Worm (Caenorhabditis elegans) whole organism, late embryonic: ENCODE results near the gene nekl-4.

ENCODE experiments used
- ceh-31 ChIP-seq: sonication (generic microtip); optimal IDR thresholded peaks from 2 replicates; lab custom pipeline; 2016; ENCODE audit warnings: missing genetic modification characterization, missing compliant biosample characterization
- che-1 ChIP-seq: sonication (generic microtip); optimal IDR thresholded peaks from 2 replicates; lab custom pipeline; 2016; ENCODE audit warnings: mild to moderate bottlenecking, missing genetic modification characterization, missing compliant biosample characterization
- ets-4 ChIP-seq: sonication (generic microtip); optimal IDR thresholded peaks from 2 replicates; lab custom pipeline; 2016; ENCODE audit warnings: missing genetic modification characterization, missing compliant biosample characterization
- nfya-1 ChIP-seq: sonication (generic microtip); optimal IDR thresholded peaks from 2 replicates; lab custom pipeline; 2017; ENCODE audit warnings: missing genetic modification characterization, mild to moderate bottlenecking, missing compliant biosample characterization, antibody characterized with exemption, moderate library complexity
- npax-4 ChIP-seq: sonication (generic microtip); optimal IDR thresholded peaks from 2 replicates; lab custom pipeline; 2016; ENCODE audit warnings: missing genetic modification characterization, missing compliant biosample characterization
- sox-4 ChIP-seq: sonication (generic microtip); optimal IDR thresholded peaks from 2 replicates; lab custom pipeline; 2017; ENCODE audit warnings: mild to moderate bottlenecking, missing genetic modification characterization, inconsistent platforms, missing compliant biosample characterization
- ttx-3 ChIP-seq: sonication (generic microtip); optimal IDR thresholded peaks from 2 replicates; lab custom pipeline; 2016; ENCODE audit warnings: missing genetic modification reagents, missing genetic modification characterization, missing compliant biosample characterization

DNA sequence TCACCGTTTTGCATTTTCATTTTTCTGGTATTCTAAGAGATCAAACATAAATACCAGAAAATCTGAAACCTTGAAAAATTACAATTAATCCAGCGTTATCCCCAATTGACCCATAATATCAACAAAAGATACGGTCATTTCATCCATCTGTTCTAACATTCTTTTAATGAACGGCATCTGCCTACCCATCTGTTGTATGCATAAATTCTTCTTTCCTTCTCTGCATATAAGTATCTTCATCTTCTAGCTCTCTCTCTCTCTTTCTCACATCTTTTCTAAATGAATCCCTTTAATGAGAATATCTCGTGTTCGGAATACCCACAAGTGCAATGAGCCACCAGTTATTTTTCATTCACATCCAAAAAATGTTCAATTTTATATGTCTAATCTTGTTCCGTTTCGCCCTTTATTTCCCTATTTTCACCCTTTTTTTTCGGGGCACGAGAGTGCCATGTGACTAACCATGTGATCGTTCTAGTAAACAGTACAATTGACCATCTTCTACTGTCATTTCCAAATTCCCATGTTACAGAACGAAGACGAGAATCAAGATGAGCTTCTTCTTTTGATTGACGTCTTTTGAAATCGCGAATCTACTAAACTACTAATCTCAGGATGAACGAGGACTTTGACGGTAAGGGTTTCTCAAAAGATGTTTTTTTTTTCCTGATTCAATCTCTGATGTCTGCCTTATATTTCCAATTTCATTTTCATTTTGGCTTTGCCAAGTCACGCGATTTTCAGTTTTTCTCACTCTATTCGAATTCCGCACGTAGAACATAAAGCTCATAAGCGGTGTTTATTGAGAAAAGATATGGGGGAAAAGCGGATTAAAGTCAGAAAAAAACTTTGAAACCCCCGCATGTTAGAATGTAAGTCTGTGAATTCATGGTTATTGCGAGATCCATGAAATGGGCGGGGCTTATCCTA, 15.7 kb downstream of the nekl-4 start, which contains the start of gene R02F2.1:
- TF ChIP-seq npax-4 (tag; lab: Kevin White, UChicago): no peak
- no peak for TF ChIP-seq ceh-31 (tag; lab: Kevin White, UChicago)
- TF ChIP-seq ets-4 (tag; lab: Kevin White, UChicago): no peak
- no peak for TF ChIP-seq ttx-3 (tag; lab: Kevin White, UChicago)
- no peak for TF ChIP-seq sox-4
- no peak for TF ChIP-seq nfya-1 (tag; lab: Kevin White, UChicago)
- no peak for TF ChIP-seq che-1 (tag; lab: Kevin White, UChicago)
